Worm (Caenorhabditis elegans) whole organism, L2 larva: ENCODE data around the gene clec-78.

ENCODE experiments used
- ama-1 ChIP-seq: fragments of 150-350 bp; optimal IDR thresholded peaks from 2 replicates; lab custom pipeline; 2018; ENCODE audit warnings: inconsistent platforms
- elt-3 ChIP-seq: sonication (generic microtip); optimal IDR thresholded peaks from 2 replicates; lab custom pipeline; 2017; ENCODE audit warnings: missing biosample characterization, missing genetic modification characterization
- mbf-1 ChIP-seq: sonication (generic microtip); optimal IDR thresholded peaks from 2 replicates; lab custom pipeline; 2017; ENCODE audit warnings: missing biosample characterization, missing genetic modification characterization
- nhr-12 ChIP-seq: fragments of 150-350 bp; optimal IDR thresholded peaks from 2 replicates; lab custom pipeline; 2014; ENCODE audit warnings: missing biosample characterization, missing genetic modification characterization
- nhr-6 ChIP-seq: fragments of 150-350 bp; optimal IDR thresholded peaks from 2 replicates; lab custom pipeline; 2014; ENCODE audit warnings: missing biosample characterization, missing genetic modification characterization
- sem-4 ChIP-seq: fragments of 150-350 bp; optimal IDR thresholded peaks from 2 replicates; lab custom pipeline; 2014; ENCODE audit warnings: missing biosample characterization, missing genetic modification reagents, missing genetic modification characterization
- unc-39 ChIP-seq: fragments of 150-350 bp; optimal IDR thresholded peaks from 2 replicates; lab custom pipeline; 2014; ENCODE audit warnings: missing biosample characterization, missing genetic modification characterization
- ztf-11 ChIP-seq: sonication (generic microtip); optimal IDR thresholded peaks from 2 replicates; lab custom pipeline; 2017; ENCODE audit warnings: missing biosample characterization, missing genetic modification characterization

DNA sequence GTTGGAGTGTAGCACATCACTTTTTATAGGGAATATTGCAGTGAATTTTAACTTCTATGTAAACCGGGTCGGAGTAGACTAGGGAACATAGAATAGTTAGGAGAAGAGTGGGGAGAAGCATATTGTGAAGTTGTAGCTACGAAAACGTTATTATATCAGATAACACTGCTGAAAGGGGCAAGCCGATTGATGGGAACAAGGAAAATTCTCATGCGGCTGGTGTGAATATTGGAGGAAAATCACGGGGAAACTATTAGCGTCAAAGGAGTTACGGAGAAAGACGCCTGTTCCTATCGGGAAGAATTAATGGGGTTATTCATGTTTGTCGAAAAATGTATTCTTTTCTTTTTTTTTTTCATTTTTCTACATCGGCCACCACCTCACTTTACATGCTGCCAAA is 4.4 kb downstream of the clec-78 start, which contains the start of gene F47C12.6:
- TF ChIP-seq ama-1 (lab: Kevin White, UChicago), result no peak
- no peak for TF ChIP-seq sem-4 (tag; lab: Kevin White, UChicago)
- no peak for TF ChIP-seq ztf-11
- TF ChIP-seq nhr-12, result no peak
- no peak for TF ChIP-seq nhr-6 (tag; lab: Kevin White, UChicago)
- no peak for TF ChIP-seq unc-39 (tag; lab: Kevin White, UChicago)
- no peak for TF ChIP-seq mbf-1 (tag; lab: Kevin White, UChicago)
- no peak for TF ChIP-seq elt-3
